Fruit fly (Drosophila melanogaster): ENCODE results near the gene CG14658.

DNA sequence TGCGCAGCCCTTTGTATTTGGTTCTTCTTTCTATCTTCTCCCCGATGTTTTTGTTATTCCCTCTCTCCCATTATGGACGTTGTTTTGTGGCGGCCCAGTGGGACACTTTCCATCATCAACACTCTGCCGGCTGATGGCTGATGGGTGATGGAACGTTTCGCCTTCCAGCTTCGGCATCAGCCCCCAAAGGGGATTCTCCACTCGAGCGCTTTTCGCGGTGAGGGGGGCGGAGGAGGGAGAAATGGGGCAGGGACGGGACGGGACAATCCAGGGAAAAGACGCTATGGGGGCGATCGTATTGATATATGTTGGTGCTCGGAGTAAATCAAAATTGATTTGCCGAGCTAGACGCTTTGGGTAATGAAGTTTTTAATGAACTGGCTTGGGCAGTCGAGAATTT is 5.1 kb downstream of the CG14658 start:
- TF ChIP-seq PHDP (tag; optimal IDR thresholded peaks at IDR 0.05): no peak
- TF ChIP-seq HmgD (GFP tag; optimal IDR thresholded peaks at IDR 0.05): no peak
- no peak for TF ChIP-seq jumu (GFP tag; optimal IDR thresholded peaks at IDR 0.05)

Data from whole organism, embryonic.